Worm (Caenorhabditis elegans): ENCODE results near the gene W10G11.3.

W10G11.3 gene

DNA sequence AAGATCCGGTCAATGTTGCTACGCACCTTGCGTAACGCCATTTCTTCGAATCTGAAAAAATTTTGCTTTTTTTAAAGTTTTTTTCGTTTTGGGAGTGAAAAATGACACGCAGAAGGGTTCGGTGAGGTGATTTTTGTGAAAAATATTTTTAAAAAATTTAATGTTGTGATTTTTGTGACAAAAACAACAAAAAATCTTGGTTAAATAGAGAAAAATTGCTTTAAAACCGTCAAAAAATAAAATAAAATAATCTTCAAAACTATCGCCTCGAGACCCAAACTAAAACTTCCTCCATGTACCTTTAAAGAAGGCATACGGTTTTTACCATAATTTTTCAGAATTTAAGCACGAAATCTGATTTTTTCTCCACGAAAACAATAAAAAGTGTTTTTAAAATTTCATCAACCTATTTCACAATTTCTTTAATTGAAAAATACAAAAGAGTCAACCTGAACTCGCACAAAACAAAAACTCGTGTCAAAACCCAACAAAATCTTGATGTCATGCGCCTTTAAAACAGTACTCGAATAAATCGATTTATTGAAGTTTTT, 15.9 kb downstream of the W10G11.3 start, which contains the start of gene apd-3:
TSS of gene apd-3 (minus strand) at position 51 of the 551 bp plus-strand sequence.
- TF ChIP-seq tbx-37 (GFP tag; conservative IDR thresholded peaks at IDR 0.05) (no peak), aly-1 (tag; optimal IDR thresholded peaks at IDR 0.05) (no peak), ceh-36 (tag; optimal IDR thresholded peaks at IDR 0.05) (no peak), ets-7 (tag; optimal IDR thresholded peaks at IDR 0.05) (no peak), pes-1 (GFP tag; IDR thresholded peaks at IDR 0.05) (no peak), hnd-1 (tag; optimal IDR thresholded peaks at IDR 0.05) (no peak), B0310.2 (tag; optimal IDR thresholded peaks at IDR 0.05) (no peak), ama-1 (optimal IDR thresholded peaks at IDR 0.05) (no peak), tra-4 (tag; optimal IDR thresholded peaks at IDR 0.05) (no peak), hmg-4 (GFP tag; optimal IDR thresholded peaks at IDR 0.05) (no peak), sea-1 (GFP tag; conservative IDR thresholded peaks at IDR 0.05) (no peak), hmbx-1 (tag; optimal IDR thresholded peaks at IDR 0.05) (no peak), flt-1 (GFP tag; IDR thresholded peaks at IDR 0.05) (no peak), F13C5.2 (tag; optimal IDR thresholded peaks at IDR 0.05) (no peak), scrt-1 (GFP tag; IDR thresholded peaks at IDR 0.05) (no peak)

DNA sequence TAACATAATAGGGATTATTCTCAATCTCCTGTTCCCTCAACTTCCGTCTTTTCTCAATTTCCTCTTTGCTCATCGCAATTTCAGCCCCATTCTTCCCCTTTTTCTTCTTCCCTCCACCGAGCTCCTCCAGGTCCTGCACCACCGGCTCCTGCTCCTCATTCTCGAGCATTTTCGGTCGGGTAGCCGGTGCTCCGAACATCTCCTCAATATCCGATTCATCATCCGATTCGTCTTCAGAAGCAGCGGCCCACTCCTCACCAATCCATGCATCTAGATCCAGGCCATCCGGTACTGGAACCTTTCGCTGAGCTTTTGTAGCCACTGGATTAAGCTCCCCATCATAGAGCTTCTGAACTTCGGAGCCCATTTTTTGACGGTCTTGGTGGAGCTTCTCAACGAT, 22.2 kb downstream of the W10G11.3 start:
- TF ChIP-seq tra-4 (tag; optimal IDR thresholded peaks at IDR 0.05) (no peak), pes-1 (GFP tag; IDR thresholded peaks at IDR 0.05) (no peak)

DNA sequence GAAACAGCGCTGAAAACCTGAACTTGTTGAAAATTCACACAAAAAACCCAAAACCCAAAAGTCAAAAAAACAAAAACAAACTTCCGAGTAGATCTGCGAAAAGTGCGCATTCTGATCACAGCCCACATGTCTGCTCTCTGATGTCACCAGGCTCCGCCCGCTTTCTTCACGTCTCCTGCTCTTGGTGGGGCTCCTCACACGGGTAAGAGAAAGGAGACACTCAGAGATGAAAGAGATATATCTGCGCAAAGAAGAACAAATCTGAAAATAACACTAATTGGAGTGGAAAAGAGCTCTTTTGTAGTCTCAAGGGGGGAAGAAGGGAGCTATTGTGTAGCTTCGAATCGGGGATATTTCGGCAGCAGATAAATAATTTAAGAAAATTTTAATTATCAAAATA, 34.1 kb downstream of the W10G11.3 start, which contains the start of gene ncs-6:
TSS of gene ncs-6 (minus strand) at position 261 of the 400 bp plus-strand sequence.
- TF ChIP-seq aly-1 (tag; optimal IDR thresholded peaks at IDR 0.05) (no peak), tbx-11 (GFP tag; IDR thresholded peaks at IDR 0.05) (no peak), tra-4 (tag; optimal IDR thresholded peaks at IDR 0.05) (no peak), scrt-1 (GFP tag; IDR thresholded peaks at IDR 0.05) (no peak), ama-1 (optimal IDR thresholded peaks at IDR 0.05) (no peak), tbx-37 (GFP tag; conservative IDR thresholded peaks at IDR 0.05) (no peak), B0310.2 (tag; optimal IDR thresholded peaks at IDR 0.05) (no peak), F13C5.2 (tag; optimal IDR thresholded peaks at IDR 0.05) (no peak), hnd-1 (tag; optimal IDR thresholded peaks at IDR 0.05) (no peak), ets-7 (tag; optimal IDR thresholded peaks at IDR 0.05) (no peak), ceh-13 (GFP tag; optimal IDR thresholded peaks at IDR 0.05) (no peak), flt-1 (GFP tag; IDR thresholded peaks at IDR 0.05) (no peak), hmg-4 (GFP tag; optimal IDR thresholded peaks at IDR 0.05) (no peak), ceh-36 (tag; optimal IDR thresholded peaks at IDR 0.05) (no peak), hmbx-1 (tag; optimal IDR thresholded peaks at IDR 0.05) (no peak), sea-1 (GFP tag; conservative IDR thresholded peaks at IDR 0.05) (no peak)

DNA sequence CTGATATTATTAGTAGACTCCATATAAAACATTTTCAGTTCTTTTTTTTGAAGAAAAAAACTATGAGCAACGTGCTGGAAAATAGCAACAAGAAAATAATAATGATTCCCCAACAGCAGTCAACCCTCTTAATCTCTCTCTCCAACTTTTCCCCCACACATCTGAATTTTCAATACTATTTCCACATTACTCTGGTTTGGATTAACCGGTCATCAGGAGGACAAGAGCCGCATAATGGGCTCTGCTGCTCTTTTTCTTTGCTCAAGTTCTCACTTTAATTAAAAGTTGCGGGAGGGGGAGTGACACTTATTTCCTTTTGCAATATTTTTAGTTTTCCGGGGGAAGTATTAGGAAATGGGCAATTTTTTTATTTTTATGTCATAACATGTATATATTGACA, 34.9 kb downstream of the W10G11.3 start:
- TF ChIP-seq hmg-4 (GFP tag; optimal IDR thresholded peaks at IDR 0.05) (no peak), tbx-37 (GFP tag; conservative IDR thresholded peaks at IDR 0.05) (no peak), sea-1 (GFP tag; conservative IDR thresholded peaks at IDR 0.05) (no peak), hmbx-1 (tag; optimal IDR thresholded peaks at IDR 0.05) (no peak), ceh-13 (GFP tag; optimal IDR thresholded peaks at IDR 0.05) (no peak), tbx-11 (GFP tag; IDR thresholded peaks at IDR 0.05) (no peak), aly-1 (tag; optimal IDR thresholded peaks at IDR 0.05) (no peak), F13C5.2 (tag; optimal IDR thresholded peaks at IDR 0.05) (no peak), hnd-1 (tag; optimal IDR thresholded peaks at IDR 0.05) (no peak), scrt-1 (GFP tag; IDR thresholded peaks at IDR 0.05) (no peak), ceh-36 (tag; optimal IDR thresholded peaks at IDR 0.05) (no peak), ama-1 (optimal IDR thresholded peaks at IDR 0.05) (no peak), pes-1 (GFP tag; IDR thresholded peaks at IDR 0.05) (no peak), B0310.2 (tag; optimal IDR thresholded peaks at IDR 0.05) (no peak), ets-7 (tag; optimal IDR thresholded peaks at IDR 0.05) (no peak), flt-1 (GFP tag; IDR thresholded peaks at IDR 0.05) (no peak), tra-4 (tag; optimal IDR thresholded peaks at IDR 0.05) (no peak)

DNA sequence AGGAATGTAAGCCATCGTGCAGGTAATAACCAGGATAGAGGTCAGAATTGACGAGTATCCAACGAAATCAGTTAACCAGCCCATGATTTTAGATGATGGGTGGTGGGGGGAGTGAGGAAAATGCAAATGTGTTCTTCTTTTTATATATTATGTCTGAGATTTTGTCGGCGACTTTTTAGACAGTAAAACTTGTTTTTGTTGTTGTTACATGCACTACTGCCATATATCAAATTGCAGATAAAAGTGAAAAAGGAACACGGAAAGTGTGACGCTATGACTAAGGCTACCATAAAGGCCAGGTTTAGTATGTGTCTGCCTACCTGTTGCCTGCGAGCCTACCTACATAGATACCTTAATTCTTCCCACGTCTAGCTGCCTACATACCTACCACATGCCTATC, 38.2 kb downstream of the W10G11.3 start, which contains the start of gene col-72:
TSS of gene col-72 (minus strand) at position 101 of the 400 bp plus-strand sequence.
- no peak for TF ChIP-seq hmbx-1 (tag; optimal IDR thresholded peaks at IDR 0.05)
- no peak for TF ChIP-seq ceh-36 (tag; optimal IDR thresholded peaks at IDR 0.05)
- TF ChIP-seq hnd-1 (tag; optimal IDR thresholded peaks at IDR 0.05): no peak
- TF ChIP-seq pes-1 (GFP tag; IDR thresholded peaks at IDR 0.05): no peak
- TF ChIP-seq tbx-37 (GFP tag; conservative IDR thresholded peaks at IDR 0.05): no peak
- TF ChIP-seq B0310.2 (tag; optimal IDR thresholded peaks at IDR 0.05): no peak
- no peak for TF ChIP-seq tbx-11 (GFP tag; IDR thresholded peaks at IDR 0.05)
- no peak for TF ChIP-seq flt-1 (GFP tag; IDR thresholded peaks at IDR 0.05)
- TF ChIP-seq aly-1 (tag; optimal IDR thresholded peaks at IDR 0.05): no peak
- TF ChIP-seq ets-7 (tag; optimal IDR thresholded peaks at IDR 0.05): no peak
- no peak for TF ChIP-seq sea-1 (GFP tag; conservative IDR thresholded peaks at IDR 0.05)
- TF ChIP-seq ceh-13 (GFP tag; optimal IDR thresholded peaks at IDR 0.05): no peak
- no peak for TF ChIP-seq ama-1 (optimal IDR thresholded peaks at IDR 0.05)

DNA sequence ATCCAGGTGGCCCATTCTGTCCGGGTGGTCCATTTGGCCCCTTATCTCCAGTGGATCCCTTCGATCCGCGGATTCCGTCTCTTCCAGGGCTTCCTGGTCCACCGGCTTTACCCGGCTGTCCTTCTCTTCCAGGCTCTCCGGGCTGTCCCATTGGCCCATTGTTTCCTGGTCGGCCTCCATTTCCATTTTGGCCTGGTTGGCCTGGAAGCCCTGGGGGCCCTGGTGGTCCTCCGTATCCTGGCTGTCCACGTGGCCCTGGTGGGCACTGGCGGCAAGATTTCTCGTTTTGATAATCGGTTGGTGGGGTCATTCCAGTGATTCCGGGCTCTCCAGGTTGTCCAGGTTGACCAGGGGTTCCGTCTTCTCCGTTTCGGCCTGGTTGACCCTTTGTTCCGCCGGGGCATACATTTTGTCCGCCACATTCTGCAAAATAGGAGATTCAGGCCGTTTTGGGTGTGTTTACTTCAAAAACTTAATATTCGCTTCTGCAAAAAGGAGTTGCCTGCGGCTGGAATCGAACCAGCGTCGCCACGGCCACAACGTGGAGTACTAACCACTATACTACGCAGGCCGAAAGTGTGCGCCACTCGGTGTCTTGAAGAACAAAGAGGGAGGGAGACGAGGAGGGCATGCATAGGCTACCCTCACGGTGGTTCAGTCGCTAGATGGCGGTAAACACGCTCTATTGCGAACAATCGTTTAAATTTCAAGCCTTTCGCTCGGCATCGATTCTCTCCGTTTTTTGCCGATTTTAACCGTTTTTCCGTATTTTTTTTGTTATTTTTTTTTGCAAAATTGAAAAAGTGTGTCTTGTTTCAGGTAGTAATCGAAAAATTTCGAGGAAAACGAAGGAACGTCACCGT, 41.1 kb downstream of the W10G11.3 start, which contains the start of gene W09G10.9:
TSS of gene W09G10.9 (plus strand) at position 813 of the 863 bp plus-strand sequence.
- TF ChIP-seq F13C5.2 (tag; optimal IDR thresholded peaks at IDR 0.05) (peak; percentile 59), hmg-4 (GFP tag; optimal IDR thresholded peaks at IDR 0.05) (peak; percentile 82), aly-1 (tag; optimal IDR thresholded peaks at IDR 0.05) (peak; percentile 75), flt-1 (GFP tag; IDR thresholded peaks at IDR 0.05) (peak; percentile 91), tbx-11 (GFP tag; IDR thresholded peaks at IDR 0.05) (peak; percentile 92), scrt-1 (GFP tag; IDR thresholded peaks at IDR 0.05) (peak; percentile 96), ceh-13 (GFP tag; optimal IDR thresholded peaks at IDR 0.05) (peak; percentile 70), hnd-1 (tag; optimal IDR thresholded peaks at IDR 0.05) (peak; percentile 72), B0310.2 (tag; optimal IDR thresholded peaks at IDR 0.05) (peak; percentile 28), tra-4 (tag; optimal IDR thresholded peaks at IDR 0.05) (peak; percentile 30), ama-1 (optimal IDR thresholded peaks at IDR 0.05) (no peak), pes-1 (GFP tag; IDR thresholded peaks at IDR 0.05) (peak; percentile 95), hmbx-1 (tag; optimal IDR thresholded peaks at IDR 0.05) (peak; percentile 57), ceh-36 (tag; optimal IDR thresholded peaks at IDR 0.05) (peak; percentile 83), tbx-37 (GFP tag; conservative IDR thresholded peaks at IDR 0.05) (peak; percentile 93), sea-1 (GFP tag; conservative IDR thresholded peaks at IDR 0.05) (peak; percentile 91), ets-7 (tag; optimal IDR thresholded peaks at IDR 0.05) (peak; percentile 58)

Data from whole organism, early embryonic.